Fruit fly (Drosophila melanogaster): ENCODE data around the gene Est-P.

DNA sequence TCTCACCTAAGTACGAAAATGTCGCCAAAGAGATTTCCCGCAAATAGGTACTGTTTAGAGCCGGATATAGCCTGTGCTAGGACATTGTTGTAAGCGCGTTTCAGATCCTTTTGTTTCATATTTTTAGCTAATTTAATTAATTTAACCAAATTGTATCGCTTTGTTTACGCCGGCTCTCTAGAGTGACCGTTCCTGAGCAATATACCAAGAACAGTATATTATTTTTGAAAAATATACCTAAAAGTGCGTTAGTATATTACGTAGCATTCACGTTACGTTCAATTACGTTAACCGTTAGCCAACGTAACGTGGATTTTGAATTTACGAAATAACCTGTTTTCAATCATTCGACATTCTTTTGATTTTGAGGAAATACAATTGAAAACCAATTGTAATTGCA is 3.0 kb downstream of the Est-P start, which contains the start of gene thoc6:
- no peak for TF ChIP-seq CG8301 (tag; optimal IDR thresholded peaks at IDR 0.05)
- TF ChIP-seq Snoo (tag; optimal IDR thresholded peaks at IDR 0.05), result no peak
- no peak for TF ChIP-seq fd96Ca (GFP tag; IDR thresholded peaks at IDR 0.05)
- TF ChIP-seq CG32121 (GFP tag; IDR thresholded peaks at IDR 0.05), result no peak
- TF ChIP-seq CG15710 (tag; optimal IDR thresholded peaks at IDR 0.05), result no peak
- no peak for TF ChIP-seq D1 (tag; optimal IDR thresholded peaks at IDR 0.05)
- TF ChIP-seq EcR (GFP tag; optimal IDR thresholded peaks at IDR 0.05), result no peak
- TF ChIP-seq CG12605 (GFP tag; IDR thresholded peaks at IDR 0.05), result no peak
- TF ChIP-seq CG4496 (GFP tag; IDR thresholded peaks at IDR 0.05), result no peak

Measured in whole organism, pupa.